Fruit fly (Drosophila melanogaster) Kc167 (cell line): Measurements from ENCODE around the gene Mvd.

Source experiments
- Myc ChIP-seq: fragments of >200 bp; optimal IDR thresholded peaks from 2 replicates; lab custom pipeline; 2017; ENCODE audit warnings: missing external identifiers
- Sin3A ChIP-seq: fragments of >200 bp; optimal IDR thresholded peaks from 2 replicates; lab custom pipeline; 2018; ENCODE audit warnings: missing external identifiers
- h ChIP-seq: fragments of >200 bp; optimal IDR thresholded peaks from 3 replicates; lab custom pipeline; 2018; ENCODE audit warnings: missing external identifiers
- insv ChIP-seq: fragments of >200 bp; optimal IDR thresholded peaks from 3 replicates; lab custom pipeline; 2018; ENCODE audit warnings: missing external identifiers
- psq ChIP-seq: fragments of >200 bp; optimal IDR thresholded peaks from 2 replicates; lab custom pipeline; 2017; ENCODE audit warnings: missing external identifiers
- ttk ChIP-seq: sonication (Bioruptor generic); optimal IDR thresholded peaks from 2 replicates; lab custom pipeline; 2017; ENCODE audit warnings: missing external identifiers

The Mvd gene

dm6 chrX:15748945-15749344, at the start of gene Mvd:
Gene Mvd, plus strand, starts transcription at chrX:15749166.
- TF ChIP-seq h (no peak), insv (lab: Kevin White, UChicago) (no peak), Myc (lab: Kevin White, UChicago) (no peak), ttk (lab: Kevin White, UChicago) (no peak), psq (no peak), Sin3A (lab: Kevin White, UChicago) (no peak)

dm6 chrX:15701047-15701446, 47.9 kb upstream of the Mvd start, which contains the start of gene CG9240:
Gene CG9240, minus strand, starts transcription at chrX:15701259.
- no peak for TF ChIP-seq h
- TF ChIP-seq Sin3A (lab: Kevin White, UChicago): no peak
- TF ChIP-seq ttk (lab: Kevin White, UChicago): no peak
- TF ChIP-seq psq: no peak
- TF ChIP-seq insv (lab: Kevin White, UChicago): no peak
- TF ChIP-seq Myc (lab: Kevin White, UChicago): no peak

DNA sequence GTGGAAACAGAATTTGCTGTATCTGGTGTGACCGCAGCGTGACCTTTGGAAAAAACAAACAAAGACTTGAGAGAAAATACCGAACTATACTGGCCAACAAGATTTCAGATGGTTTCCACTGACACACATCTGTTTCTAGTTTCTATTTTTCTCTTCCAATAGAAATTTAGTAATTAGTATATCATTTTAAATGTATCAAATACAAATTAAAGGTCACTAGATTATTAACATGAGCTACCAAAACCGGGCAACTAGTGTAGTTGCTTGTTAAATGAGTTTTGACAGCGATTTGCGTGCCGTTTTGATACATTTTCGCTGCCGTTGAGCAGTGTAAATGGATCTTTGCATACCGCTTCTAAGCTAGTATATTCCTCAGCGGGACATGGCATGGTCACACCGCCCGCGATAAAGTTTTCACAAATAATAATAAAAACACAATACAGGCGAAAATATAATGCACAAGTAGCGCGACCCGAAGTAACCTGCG, 45.2 kb upstream of the Mvd start, which contains the start of the genes Pis and Hap40:
Pis (minus strand) TSS at position 51 of the 487 bp plus-strand sequence.
Hap40 (plus strand) TSS at position 406 of the 487 bp plus-strand sequence.
- TF ChIP-seq ttk (lab: Kevin White, UChicago) (no peak), psq (no peak), insv (lab: Kevin White, UChicago) (no peak), Myc (lab: Kevin White, UChicago) (no peak), Sin3A (lab: Kevin White, UChicago) (no peak), h (no peak)

DNA sequence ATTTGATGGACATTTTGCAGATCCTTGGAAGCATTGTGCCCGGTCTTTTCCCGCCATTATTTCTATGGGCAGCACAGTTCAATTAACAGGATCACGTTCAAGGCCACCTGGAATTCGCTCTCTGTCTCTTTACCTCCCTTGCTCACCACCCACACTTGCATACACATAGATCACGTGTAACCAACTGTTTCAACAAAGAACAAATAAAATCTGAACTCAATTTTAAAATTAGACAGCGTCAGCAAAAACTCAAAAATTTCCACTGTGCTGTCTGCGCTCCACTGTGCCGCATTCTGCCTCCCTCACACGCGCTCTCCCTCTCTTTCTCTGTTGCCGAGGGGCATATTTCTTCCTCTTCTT, 39.4 kb upstream of the Mvd start:
- TF ChIP-seq psq: no peak
- no peak for TF ChIP-seq insv (lab: Kevin White, UChicago)
- TF ChIP-seq Sin3A (lab: Kevin White, UChicago): no peak
- TF ChIP-seq h: no peak
- no peak for TF ChIP-seq ttk (lab: Kevin White, UChicago)
- no peak for TF ChIP-seq Myc (lab: Kevin White, UChicago)

dm6 chrX:15709984-15710750, 38.8 kb upstream of the Mvd start, which contains the start of the genes CG9281 and CG15601:
Gene CG9281, minus strand, starts transcription at chrX:15710539.
Gene CG15601, plus strand, starts transcription at chrX:15710647.
- TF ChIP-seq insv (lab: Kevin White, UChicago) (no peak), Sin3A (lab: Kevin White, UChicago) (no peak), psq (no peak), Myc (lab: Kevin White, UChicago) (no peak), ttk (lab: Kevin White, UChicago) (no peak), h (no peak)

DNA sequence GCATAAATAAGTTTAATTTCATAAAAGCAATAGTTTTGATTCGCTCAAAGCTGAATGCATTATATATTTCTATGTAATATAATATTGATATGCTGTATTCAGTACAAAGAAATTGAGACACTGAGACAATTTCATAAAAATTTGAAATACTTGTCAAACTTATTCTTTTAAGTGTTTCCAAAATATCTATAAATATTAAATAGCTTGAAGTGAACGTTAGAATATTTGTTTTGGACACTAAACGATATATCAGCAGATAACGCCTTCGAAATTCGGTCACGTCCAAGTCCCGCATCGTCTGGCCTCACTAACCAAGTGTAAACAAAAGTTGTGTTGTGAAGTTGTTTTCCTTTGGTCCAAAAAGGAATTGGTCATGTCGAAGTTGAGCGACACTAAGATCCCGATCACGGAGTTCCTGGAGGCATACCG, 38.2 kb upstream of the Mvd start:
- no peak for TF ChIP-seq insv (lab: Kevin White, UChicago)
- TF ChIP-seq h: no peak
- no peak for TF ChIP-seq ttk (lab: Kevin White, UChicago)
- no peak for TF ChIP-seq psq
- no peak for TF ChIP-seq Myc (lab: Kevin White, UChicago)
- no peak for TF ChIP-seq Sin3A (lab: Kevin White, UChicago)

DNA sequence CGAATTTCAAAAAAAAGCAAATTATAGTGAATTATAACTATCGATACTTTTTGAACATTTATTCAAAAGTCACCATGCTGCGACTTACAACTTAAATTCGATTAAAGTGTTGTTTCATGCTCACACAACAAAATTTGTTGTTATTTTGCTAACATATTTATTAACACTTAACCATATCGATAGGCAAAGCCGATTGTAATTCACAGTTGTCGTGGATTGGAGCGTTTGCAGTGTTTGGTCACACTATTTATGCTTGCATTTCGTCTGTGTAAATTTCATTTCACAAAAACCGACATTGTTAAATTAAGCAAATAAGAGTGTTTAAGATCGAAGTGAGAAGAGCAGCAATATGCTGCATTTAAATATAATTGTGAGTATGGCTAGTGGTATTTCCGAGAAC, 36.6 kb upstream of the Mvd start, which contains the start of gene HUWE1:
HUWE1 (plus strand) TSS at position 220 of the 400 bp plus-strand sequence.
- TF ChIP-seq ttk (lab: Kevin White, UChicago) (no peak), Myc (lab: Kevin White, UChicago) (no peak), Sin3A (lab: Kevin White, UChicago) (no peak), h (no peak), psq (no peak), insv (lab: Kevin White, UChicago) (no peak)

DNA sequence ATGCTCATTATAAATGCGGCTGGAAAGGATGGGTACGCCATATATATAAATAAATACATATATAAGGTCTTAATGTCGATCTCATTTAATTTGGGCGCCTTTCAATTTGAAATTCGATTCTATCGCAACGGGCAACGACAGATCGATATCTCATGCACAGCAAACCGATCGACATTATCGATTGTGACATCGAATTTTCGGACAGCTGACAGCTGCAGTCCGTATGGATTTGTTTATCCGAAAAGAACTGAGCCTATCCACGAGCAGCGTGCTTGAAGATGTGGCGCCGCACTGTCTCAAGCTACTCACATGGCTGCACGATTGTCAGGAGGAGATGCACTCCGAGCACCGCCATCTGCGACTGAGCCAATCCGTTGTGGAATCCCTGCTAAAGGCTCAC, 17.0 kb upstream of the Mvd start, which contains the start of gene CG8191:
CG8191 (plus strand) TSS at position 211 of the 400 bp plus-strand sequence.
- TF ChIP-seq Myc (lab: Kevin White, UChicago) (no peak), h (no peak), psq (no peak), insv (lab: Kevin White, UChicago) (no peak), Sin3A (lab: Kevin White, UChicago) (no peak), ttk (lab: Kevin White, UChicago) (no peak)

DNA sequence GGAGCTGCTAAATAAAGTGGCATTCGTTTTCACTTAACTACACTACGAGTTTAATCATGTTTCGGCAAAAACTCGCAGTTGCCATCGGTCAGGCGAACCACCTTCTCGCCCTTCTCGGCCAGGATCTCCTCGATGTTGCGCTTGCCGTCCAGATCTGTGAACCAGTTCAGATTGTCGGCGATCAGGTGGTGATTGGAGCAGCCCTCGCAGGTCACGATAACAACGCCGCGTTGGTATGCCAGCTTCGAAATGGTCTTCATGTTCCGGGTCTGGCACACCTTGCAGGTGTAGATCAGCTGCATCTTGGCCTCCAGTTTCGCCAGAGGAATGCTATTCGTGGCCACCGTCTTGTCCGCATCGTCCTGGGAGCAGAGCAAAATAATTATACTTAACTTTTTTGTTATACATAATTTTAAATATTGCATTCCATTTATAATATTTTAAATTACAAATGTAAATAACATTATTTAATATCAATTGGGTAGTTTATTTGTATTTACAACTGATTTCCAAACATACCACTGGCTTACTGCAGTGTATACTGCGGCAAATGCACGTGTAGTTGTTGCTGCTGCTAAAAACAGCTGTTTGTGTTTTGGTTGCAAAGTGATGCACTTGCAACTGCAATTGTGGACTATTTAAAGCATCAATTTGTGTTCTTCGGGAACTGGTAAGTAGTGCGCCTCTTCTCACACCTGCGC, 15.6 kb upstream of the Mvd start:
- TF ChIP-seq Myc (lab: Kevin White, UChicago) (no peak), ttk (lab: Kevin White, UChicago) (no peak), Sin3A (lab: Kevin White, UChicago) (no peak), insv (lab: Kevin White, UChicago) (no peak), psq (no peak), h (no peak)

- TF ChIP-seq ttk (lab: Kevin White, UChicago) (no peak), psq (no peak), Myc (lab: Kevin White, UChicago) (no peak), Sin3A (lab: Kevin White, UChicago) (no peak), h (no peak), insv (lab: Kevin White, UChicago) (no peak)
Observed at dm6 chrX:15733995-15734394, 15.0 kb upstream of the Mvd start, which contains the start of the genes CG12379 and MagR. Gene CG12379, minus strand, starts transcription at chrX:15733996. Gene MagR, plus strand, starts transcription at chrX:15734270.

DNA sequence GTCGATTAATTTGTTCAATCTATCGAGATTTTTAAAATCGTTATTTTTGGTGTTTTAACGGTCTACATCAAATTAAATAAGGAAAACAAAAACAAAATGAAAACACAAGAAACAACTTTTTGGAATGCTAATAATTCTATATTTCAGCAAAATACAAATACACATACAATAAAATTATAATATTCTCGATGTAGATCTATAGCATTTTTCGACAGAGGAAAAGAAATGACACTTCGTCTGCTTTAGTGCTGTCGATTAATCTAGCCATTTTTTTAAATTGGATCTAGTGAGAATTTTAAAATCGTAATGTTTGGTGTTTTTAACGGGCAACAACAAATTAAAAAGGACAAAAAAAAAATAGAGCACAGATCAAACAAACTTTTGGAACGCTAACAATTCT, 11.9 kb upstream of the Mvd start, which contains the start of gene Arp6:
Arp6 (minus strand) TSS at position 11 of the 400 bp plus-strand sequence.
- TF ChIP-seq Sin3A (lab: Kevin White, UChicago) (no peak), psq (no peak), h (no peak), insv (lab: Kevin White, UChicago) (no peak), Myc (lab: Kevin White, UChicago) (no peak), ttk (lab: Kevin White, UChicago) (no peak)
